Fruit fly (Drosophila melanogaster): ENCODE data around the gene Usp30.

DNA sequence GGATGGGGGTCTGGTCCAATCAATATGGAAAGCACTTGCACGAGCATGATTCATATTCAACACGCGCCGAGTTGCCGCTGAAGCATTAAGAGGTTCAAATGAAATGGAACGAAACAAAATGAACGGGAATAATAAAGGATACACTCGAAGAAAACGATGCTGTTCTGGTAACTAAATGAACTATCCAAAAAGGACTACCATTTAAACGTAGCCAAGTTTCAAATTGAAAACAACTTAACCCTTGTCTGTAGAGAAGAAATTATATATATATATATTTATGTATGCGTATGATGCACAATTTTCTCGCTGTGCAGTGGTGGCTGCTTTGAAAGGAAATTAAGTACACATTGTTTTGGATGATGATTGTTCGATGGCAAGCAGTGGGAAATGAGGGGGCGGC lies 26.9 kb downstream of the Usp30 start:
- no peak for TF ChIP-seq CG8478 (optimal IDR thresholded peaks at IDR 0.05)
- TF ChIP-seq Dll (optimal IDR thresholded peaks at IDR 0.05) = no peak

All from whole organism.